Fruit fly (Drosophila melanogaster): ENCODE results near the gene CG11668.

Gene CG11668

DNA sequence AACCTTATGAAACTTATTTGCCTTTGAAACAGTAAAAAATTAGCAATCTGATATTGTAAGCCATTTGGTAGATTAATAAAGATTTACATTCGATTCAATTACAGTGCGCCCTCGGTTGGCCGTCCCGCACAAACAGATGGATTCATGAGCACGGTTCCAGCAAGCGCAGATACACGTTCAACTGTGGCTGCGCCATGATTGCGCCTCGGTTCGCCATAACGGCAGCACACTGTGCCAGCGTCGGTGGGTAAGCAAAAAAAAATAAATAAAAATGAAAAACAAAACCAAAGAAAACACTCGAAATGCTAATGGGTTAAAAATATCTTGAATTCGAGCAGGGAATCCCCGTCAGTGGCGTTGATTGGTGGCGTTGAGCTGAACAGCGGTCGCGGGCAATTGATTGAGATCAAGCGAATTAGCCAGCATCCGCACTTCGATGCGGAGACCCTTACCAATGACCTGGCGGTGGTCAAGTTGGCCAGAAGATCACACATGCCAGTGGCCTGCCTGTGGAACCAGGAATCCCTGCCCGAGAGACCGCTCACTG is 935 bp downstream of the CG11668 start:
- no peak for TF ChIP-seq EcR (GFP tag; optimal IDR thresholded peaks at IDR 0.05)
- peak; percentile 22 for TF ChIP-seq CG15710 (tag; optimal IDR thresholded peaks at IDR 0.05)
- no peak for TF ChIP-seq Pif1A (GFP tag; optimal IDR thresholded peaks at IDR 0.05)
- TF ChIP-seq Pif1B (GFP tag; optimal IDR thresholded peaks at IDR 0.05), result no peak
- TF ChIP-seq Snoo (tag; optimal IDR thresholded peaks at IDR 0.05), result no peak
- TF ChIP-seq Ets98B (GFP tag; IDR thresholded peaks at IDR 0.05), result 0 out of 2 replicates have a peak, but pooled peaks have one; percentile 16
- no peak for TF ChIP-seq CG14655 (GFP tag; optimal IDR thresholded peaks at IDR 0.05)
- TF ChIP-seq CG10348 (GFP tag; IDR thresholded peaks at IDR 0.05), result no peak
- peak; percentile 49; the same call in 2 of the 3 replicates for TF ChIP-seq CG4496 (GFP tag; IDR thresholded peaks at IDR 0.05)
- no peak for TF ChIP-seq CG32121 (GFP tag; IDR thresholded peaks at IDR 0.05)
- TF ChIP-seq fd96Ca (GFP tag; IDR thresholded peaks at IDR 0.05), result 0 out of 3 replicates have a peak, but pooled peaks have one; percentile 38

dm6 chr3R:13041750-13042149 is 3.6 kb downstream of the CG11668 start, which contains the start of gene CG11670:
CG11670 (plus strand) TSS chr3R:13042050.
- no peak for TF ChIP-seq CG14655 (GFP tag; optimal IDR thresholded peaks at IDR 0.05)
- TF ChIP-seq CG8159 (tag; optimal IDR thresholded peaks at IDR 0.05), result no peak
- TF ChIP-seq CG34367 (tag; optimal IDR thresholded peaks at IDR 0.05), result no peak
- no peak for TF ChIP-seq CG15710 (tag; optimal IDR thresholded peaks at IDR 0.05)
- TF ChIP-seq CG12605 (GFP tag; IDR thresholded peaks at IDR 0.05), result no peak
- no peak for TF ChIP-seq Snoo (tag; optimal IDR thresholded peaks at IDR 0.05)
- no peak for TF ChIP-seq EcR (GFP tag; optimal IDR thresholded peaks at IDR 0.05)
- no peak for TF ChIP-seq CG32121 (GFP tag; IDR thresholded peaks at IDR 0.05)
- no peak for TF ChIP-seq CG8301 (tag; optimal IDR thresholded peaks at IDR 0.05)
- TF ChIP-seq Pif1A (GFP tag; optimal IDR thresholded peaks at IDR 0.05), result no peak
- TF ChIP-seq rn (GFP tag; IDR thresholded peaks at IDR 0.05), result no peak
- TF ChIP-seq CG10348 (GFP tag; IDR thresholded peaks at IDR 0.05), result no peak
- no peak for TF ChIP-seq gl (tag; optimal IDR thresholded peaks at IDR 0.05)
- no peak for TF ChIP-seq CG9948 (tag; optimal IDR thresholded peaks at IDR 0.05)
- TF ChIP-seq Pif1B (GFP tag; optimal IDR thresholded peaks at IDR 0.05), result no peak

- 0 out of 3 replicates have a peak, but pooled peaks have one; percentile 6 for TF ChIP-seq fd96Ca (GFP tag; IDR thresholded peaks at IDR 0.05)
- no peak for TF ChIP-seq CG34367 (tag; optimal IDR thresholded peaks at IDR 0.05)
These were observed 4.3 kb downstream of the CG11668 start, which contains the start of gene snk for dm6 chr3R:13042258-13043032. snk (minus strand) TSS chr3R:13042770.

DNA sequence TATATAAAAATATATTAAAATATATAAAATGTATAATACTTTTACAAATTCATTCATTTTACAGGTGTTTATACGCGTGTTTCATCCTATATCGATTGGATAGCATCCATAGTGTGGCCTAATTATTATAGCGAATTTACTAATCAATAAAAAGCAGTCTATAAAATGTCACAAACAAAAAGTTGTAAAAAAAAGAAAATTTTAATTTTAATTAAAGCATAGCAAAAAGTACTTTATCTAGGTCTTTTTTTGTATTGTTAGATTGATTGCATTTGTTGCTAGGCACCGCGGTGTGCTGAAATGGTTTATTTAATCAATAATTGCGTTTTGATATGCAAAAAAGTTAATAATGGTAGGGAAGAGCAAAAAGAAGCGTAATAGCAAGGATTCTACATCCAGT is 5.7 kb downstream of the CG11668 start, which contains the start of gene CG45122:
Gene CG45122, plus strand, starts transcription at position 301 of the 400 bp plus-strand sequence.
- TF ChIP-seq gl (tag; optimal IDR thresholded peaks at IDR 0.05), result no peak
- TF ChIP-seq CG8159 (tag; optimal IDR thresholded peaks at IDR 0.05), result no peak
- TF ChIP-seq CG4496 (GFP tag; IDR thresholded peaks at IDR 0.05), result no peak
- no peak for TF ChIP-seq D1 (tag; optimal IDR thresholded peaks at IDR 0.05)
- no peak for TF ChIP-seq CG32121 (GFP tag; IDR thresholded peaks at IDR 0.05)
- TF ChIP-seq EcR (GFP tag; optimal IDR thresholded peaks at IDR 0.05), result no peak
- TF ChIP-seq CG14655 (GFP tag; optimal IDR thresholded peaks at IDR 0.05), result no peak
- TF ChIP-seq CG15710 (tag; optimal IDR thresholded peaks at IDR 0.05), result no peak
- no peak for TF ChIP-seq CG8301 (tag; optimal IDR thresholded peaks at IDR 0.05)
- TF ChIP-seq CG9948 (tag; optimal IDR thresholded peaks at IDR 0.05), result no peak
- TF ChIP-seq fd96Ca (GFP tag; IDR thresholded peaks at IDR 0.05), result no peak
- no peak for TF ChIP-seq CG34367 (tag; optimal IDR thresholded peaks at IDR 0.05)
- TF ChIP-seq Pif1A (GFP tag; optimal IDR thresholded peaks at IDR 0.05), result no peak

DNA sequence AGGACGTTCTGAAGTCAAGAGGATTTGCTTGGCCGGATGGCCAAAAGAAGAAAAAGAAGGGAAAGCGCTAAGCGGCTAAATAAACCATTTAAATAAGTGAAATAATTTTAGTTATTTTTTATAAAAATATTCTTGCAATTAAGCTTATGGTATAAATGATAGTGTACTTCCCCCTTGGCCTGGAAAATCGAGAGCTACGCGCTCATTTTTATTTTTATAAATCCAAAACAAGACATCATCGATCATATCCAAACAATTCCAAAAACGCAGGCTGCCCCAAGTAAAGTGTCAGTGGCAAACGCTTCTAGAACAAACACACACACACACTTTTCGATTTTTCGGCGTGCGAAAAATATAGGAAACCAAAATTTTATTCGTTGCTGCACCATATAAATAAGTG is 6.3 kb downstream of the CG11668 start, which contains the start of gene Hsc70-2:
Gene Hsc70-2, plus strand, starts transcription at position 301 of the 400 bp plus-strand sequence.
- TF ChIP-seq CG12605 (GFP tag; IDR thresholded peaks at IDR 0.05) (no peak), CG17806 (tag; optimal IDR thresholded peaks at IDR 0.05) (no peak), CG32121 (GFP tag; IDR thresholded peaks at IDR 0.05) (no peak), rn (GFP tag; IDR thresholded peaks at IDR 0.05) (no peak), CG14655 (GFP tag; optimal IDR thresholded peaks at IDR 0.05) (no peak), CG10348 (GFP tag; IDR thresholded peaks at IDR 0.05) (no peak), EcR (GFP tag; optimal IDR thresholded peaks at IDR 0.05) (no peak), D1 (tag; optimal IDR thresholded peaks at IDR 0.05) (no peak), CG15710 (tag; optimal IDR thresholded peaks at IDR 0.05) (no peak), fd96Ca (GFP tag; IDR thresholded peaks at IDR 0.05) (no peak), CG9948 (tag; optimal IDR thresholded peaks at IDR 0.05) (no peak), CG34367 (tag; optimal IDR thresholded peaks at IDR 0.05) (no peak), gl (tag; optimal IDR thresholded peaks at IDR 0.05) (no peak), CG4496 (GFP tag; IDR thresholded peaks at IDR 0.05) (no peak)

DNA sequence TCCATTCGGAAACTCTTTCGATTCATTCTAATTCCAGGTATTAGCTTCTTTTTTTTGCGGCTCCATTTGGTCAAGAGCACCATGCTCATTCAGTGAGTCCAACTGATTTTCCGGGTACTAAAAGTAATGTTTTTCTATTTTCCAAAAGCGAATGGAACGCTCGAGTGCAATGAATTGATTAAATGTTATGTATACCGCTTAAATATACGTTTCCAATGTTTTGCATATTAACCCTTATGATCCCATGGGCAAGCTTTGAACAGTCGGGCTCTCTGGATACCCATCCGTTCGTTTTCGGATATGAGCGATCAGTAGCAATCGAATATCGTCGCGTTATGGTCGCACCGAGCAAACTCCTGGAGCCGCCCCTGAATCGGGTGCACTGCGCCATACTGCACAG is 9.3 kb downstream of the CG11668 start, which contains the start of gene CG31157:
Gene CG31157, plus strand, starts transcription at position 301 of the 400 bp plus-strand sequence.
- TF ChIP-seq CG8159 (tag; optimal IDR thresholded peaks at IDR 0.05), result no peak
- no peak for TF ChIP-seq fd96Ca (GFP tag; IDR thresholded peaks at IDR 0.05)
- TF ChIP-seq rn (GFP tag; IDR thresholded peaks at IDR 0.05), result no peak
- TF ChIP-seq gl (tag; optimal IDR thresholded peaks at IDR 0.05), result no peak
- no peak for TF ChIP-seq CG13204 (GFP tag; optimal IDR thresholded peaks at IDR 0.05)
- TF ChIP-seq CG32121 (GFP tag; IDR thresholded peaks at IDR 0.05), result no peak
- TF ChIP-seq CG34367 (tag; optimal IDR thresholded peaks at IDR 0.05), result no peak
- TF ChIP-seq CG15710 (tag; optimal IDR thresholded peaks at IDR 0.05), result no peak
- TF ChIP-seq D1 (tag; optimal IDR thresholded peaks at IDR 0.05), result no peak
- TF ChIP-seq Pif1A (GFP tag; optimal IDR thresholded peaks at IDR 0.05), result no peak
- TF ChIP-seq CG8301 (tag; optimal IDR thresholded peaks at IDR 0.05), result no peak
- TF ChIP-seq EcR (GFP tag; optimal IDR thresholded peaks at IDR 0.05), result no peak
- no peak for TF ChIP-seq Pif1B (GFP tag; optimal IDR thresholded peaks at IDR 0.05)
